Worm (Caenorhabditis elegans) whole organism, mixed stage, embryonic: Measurements from ENCODE around the gene F45E12.6.

ENCODE experiments used
- ceh-39 ChIP-seq: fragments of 150-350 bp; optimal IDR thresholded peaks from 2 replicates; lab custom pipeline; 2014; ENCODE audit warnings: missing biosample characterization, missing genetic modification characterization
- elt-1 ChIP-seq: sonication (generic microtip); optimal IDR thresholded peaks from 2 replicates; lab custom pipeline; 2017; ENCODE audit warnings: missing genetic modification characterization, mild to moderate bottlenecking, missing compliant biosample characterization, antibody characterized with exemption, moderate library complexity, borderline replicate concordance; ENCODE audit not compliant: insufficient read depth
- ham-2 ChIP-seq: fragments of 200-800 bp; sonication (Bioruptor generic); optimal IDR thresholded peaks from 2 replicates; lab custom pipeline; 2018; ENCODE audit warnings: mild to moderate bottlenecking, missing genetic modification characterization, missing compliant biosample characterization
- lsy-2 ChIP-seq: fragments of 150-350 bp; optimal IDR thresholded peaks from 2 replicates; lab custom pipeline; 2014; ENCODE audit warnings: missing biosample characterization, missing genetic modification characterization
- mls-2 ChIP-seq: sonication (generic microtip); optimal IDR thresholded peaks from 2 replicates; lab custom pipeline; 2016; ENCODE audit warnings: mild to moderate bottlenecking, missing genetic modification characterization, moderate library complexity, missing compliant biosample characterization
- nhr-2 ChIP-seq: fragments of 150-350 bp; optimal IDR thresholded peaks from 2 replicates; lab custom pipeline; 2014; ENCODE audit warnings: missing biosample characterization, missing genetic modification characterization
- nhr-237 ChIP-seq: fragments of 150-350 bp; optimal IDR thresholded peaks from 2 replicates; lab custom pipeline; 2014; ENCODE audit warnings: missing biosample characterization, missing genetic modification characterization
- nhr-76 ChIP-seq: sonication (generic microtip); optimal IDR thresholded peaks from 2 replicates; lab custom pipeline; 2017; ENCODE audit warnings: missing biosample characterization, missing genetic modification characterization
- pha-4 ChIP-seq: fragments of 150-350 bp; optimal IDR thresholded peaks from 2 replicates; lab custom pipeline; 2018; ENCODE audit warnings: missing biosample characterization, missing genetic modification reagents, missing genetic modification characterization
- sptf-1 ChIP-seq: sonication (generic microtip); optimal IDR thresholded peaks from 2 replicates; lab custom pipeline; 2017; ENCODE audit warnings: mild to moderate bottlenecking, missing genetic modification characterization, moderate library complexity, missing compliant biosample characterization

DNA sequence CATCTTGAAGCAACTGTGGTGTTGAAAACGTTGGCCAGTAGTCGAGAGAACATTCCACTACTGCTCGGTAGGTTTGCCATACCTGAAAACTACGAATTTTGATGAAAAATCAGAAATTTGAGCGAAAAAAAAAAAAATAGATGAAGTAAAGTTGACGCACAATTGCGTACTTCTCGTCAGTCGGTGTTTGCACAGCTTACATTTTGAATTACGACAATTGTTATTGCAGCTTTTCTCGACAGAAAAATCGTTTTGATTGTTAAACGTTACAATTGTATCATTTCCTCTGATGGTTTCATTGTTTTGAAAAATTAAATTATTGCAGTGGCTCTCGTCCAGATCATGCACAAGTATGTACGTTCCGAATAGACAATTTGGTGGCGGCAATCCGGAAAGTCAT, 4.0 kb downstream of the F45E12.6 start, which contains the start of the genes F45E12.5 and cnep-1:
- no peak for TF ChIP-seq nhr-76
- no peak for TF ChIP-seq elt-1 (tag; lab: Kevin White, UChicago)
- TF ChIP-seq mls-2 (tag; lab: Kevin White, UChicago): no peak
- TF ChIP-seq ham-2 (GFP tag; lab: Kevin White, UChicago): no peak
- no peak for TF ChIP-seq nhr-237 (tag; lab: Kevin White, UChicago)
- TF ChIP-seq sptf-1 (tag; lab: Kevin White, UChicago): no peak
- TF ChIP-seq pha-4: no peak
- no peak for TF ChIP-seq lsy-2 (tag; lab: Kevin White, UChicago)
- TF ChIP-seq nhr-2: no peak
- no peak for TF ChIP-seq ceh-39 (tag; lab: Kevin White, UChicago)
